Fruit fly (Drosophila melanogaster): ENCODE measurements around the gene Kif19A.
A peak's percentile ranks its signal among the peaks of the same experiment; 100 is the strongest.

Kif19A gene

dm6 chr3R:14108158-14108921 is 9.9 kb downstream of the Kif19A start, which contains the start of gene CG12402 (continued):
- TF ChIP-seq Rfx (GFP tag; IDR thresholded peaks at IDR 0.05) (peak; percentile 81), CG1792 (GFP tag; optimal IDR thresholded peaks at IDR 0.05) (peak; percentile 51), CG3065 (GFP tag; optimal IDR thresholded peaks at IDR 0.05) (peak; percentile 81), h (optimal IDR thresholded peaks at IDR 0.05) (no peak), CG15269 (tag; optimal IDR thresholded peaks at IDR 0.05) (peak; percentile 91), croc (GFP tag; conservative IDR thresholded peaks at IDR 0.05) (peak; percentile 61), CG6854 (GFP tag; optimal IDR thresholded peaks at IDR 0.05) (peak; percentile 68), pum (GFP tag; optimal IDR thresholded peaks at IDR 0.05) (peak; percentile 53), CG3281 (GFP tag; optimal IDR thresholded peaks at IDR 0.05) (peak; percentile 72), ttk (GFP tag; IDR thresholded peaks at IDR 0.05) (peak; percentile 85), cato (GFP tag; optimal IDR thresholded peaks at IDR 0.05; ENCODE audit: borderline replicate concordance) (peak; percentile 61), CG18599 (GFP tag; optimal IDR thresholded peaks at IDR 0.05) (peak; percentile 88), CG15479 (GFP tag; optimal IDR thresholded peaks at IDR 0.05) (peak; percentile 30), lab (GFP tag; optimal IDR thresholded peaks at IDR 0.05) (peak; percentile 89), sens (GFP tag) (peak; percentile 92), Dref (GFP tag; IDR thresholded peaks at IDR 0.05) (no peak), otp (GFP tag; IDR thresholded peaks at IDR 0.05) (peak; percentile 92), en (GFP tag; optimal IDR thresholded peaks at IDR 0.05) (peak; percentile 26), Vsx1 (GFP tag; optimal IDR thresholded peaks at IDR 0.05) (peak; percentile 75), sisA (GFP tag; IDR thresholded peaks at IDR 0.05) (peak; percentile 83), ems (GFP tag; optimal IDR thresholded peaks at IDR 0.05) (peak; percentile 55), D19A (tag; optimal IDR thresholded peaks at IDR 0.05) (peak; percentile 81), Fer1 (GFP tag; optimal IDR thresholded peaks at IDR 0.05) (peak; percentile 87), seq (GFP tag; IDR thresholded peaks at IDR 0.05) (peak; percentile 92), peb (GFP tag; IDR thresholded peaks at IDR 0.05) (peak; percentile 60), CG18764 (GFP tag; optimal IDR thresholded peaks at IDR 0.05) (peak; percentile 79), bigmax (GFP tag; optimal IDR thresholded peaks at IDR 0.05) (no peak), cwo (GFP tag; optimal IDR thresholded peaks at IDR 0.05) (peak; percentile 75), CG16815 (GFP tag; optimal IDR thresholded peaks at IDR 0.05) (peak; percentile 43), CG12071 (GFP tag; optimal IDR thresholded peaks at IDR 0.05) (peak; percentile 81), Ets97D (GFP tag; optimal IDR thresholded peaks at IDR 0.05) (no peak), CG33213 (GFP tag; optimal IDR thresholded peaks at IDR 0.05) (no peak), Myb (GFP tag; optimal IDR thresholded peaks at IDR 0.05) (peak; percentile 24), CG12942 (GFP tag; optimal IDR thresholded peaks at IDR 0.05) (peak; percentile 55), Max (GFP tag; optimal IDR thresholded peaks at IDR 0.05) (peak; percentile 56), tna (GFP tag; IDR thresholded peaks at IDR 0.05; ENCODE audit: partially characterized antibody) (peak; percentile 17; the same call in 1 of the 2 replicates), CG1602 (GFP tag; optimal IDR thresholded peaks at IDR 0.05) (peak; percentile 80), CG32532 (GFP tag; IDR thresholded peaks at IDR 0.05) (peak; percentile 80), zfh1 (GFP tag; IDR thresholded peaks at IDR 0.05) (peak; percentile 89), CG11723 (GFP tag; optimal IDR thresholded peaks at IDR 0.05) (peak; percentile 68), hb (GFP tag; IDR thresholded peaks at IDR 0.05; ENCODE audit: partially characterized antibody) (no peak), ssp (GFP tag; IDR thresholded peaks at IDR 0.05) (peak; percentile 69), CG34422 (GFP tag; IDR thresholded peaks at IDR 0.05) (peak; percentile 91), CG13624 (GFP tag; optimal IDR thresholded peaks at IDR 0.05) (peak; percentile 10), Sox102F (GFP tag; optimal IDR thresholded peaks at IDR 0.05) (peak; percentile 90), CG7745 (tag; optimal IDR thresholded peaks at IDR 0.05) (peak; percentile 67), vvl (GFP tag; IDR thresholded peaks at IDR 0.05) (peak; percentile 95), ftz-f1 (GFP tag; optimal IDR thresholded peaks at IDR 0.05) (peak; percentile 99), C15 (GFP tag; IDR thresholded peaks at IDR 0.05) (0 out of 3 replicates have a peak, but pooled peaks have one; percentile 32), stc (GFP tag; IDR thresholded peaks at IDR 0.05) (peak; percentile 90)
